Worm (Caenorhabditis elegans) whole organism, L4 larva: ENCODE results near the gene M7.7.

Experiments
- D1046.2 ChIP-seq: fragments of 200-800 bp; sonication (Bioruptor generic); IDR thresholded peaks from 2 replicates; pipeline ENCODE4 v1.3.6; 2022; ENCODE audit warnings: missing genetic modification characterization, missing compliant biosample characterization
- F26F4.8 ChIP-seq: fragments of 200-800 bp; sonication (Bioruptor generic); conservative IDR thresholded peaks from 2 replicates; pipeline ENCODE4 v1.3.6; 2022; ENCODE audit warnings: missing genetic modification characterization, missing compliant biosample characterization
- F37D6.2 ChIP-seq: sonication (generic microtip); optimal IDR thresholded peaks from 2 replicates; lab custom pipeline; 2016; ENCODE audit warnings: mild to moderate bottlenecking, missing genetic modification characterization, missing compliant biosample characterization
- F49E8.2 ChIP-seq: sonication (generic microtip); optimal IDR thresholded peaks from 2 replicates; lab custom pipeline; 2016; ENCODE audit warnings: missing compliant biosample characterization, mild to moderate bottlenecking, missing genetic modification characterization, borderline replicate concordance
- T20F7.1 ChIP-seq: fragments of 200-800 bp; sonication (Bioruptor generic); optimal IDR thresholded peaks from 2 replicates; lab custom pipeline; 2018; ENCODE audit warnings: mild to moderate bottlenecking, missing genetic modification characterization, missing compliant biosample characterization
- Y75B8A.6 ChIP-seq: fragments of 200-800 bp; sonication (Bioruptor generic); IDR thresholded peaks from 2 replicates; pipeline ENCODE4 v1.3.6; 2022; ENCODE audit warnings: missing genetic modification reagents, missing genetic modification characterization, missing compliant biosample characterization
- ZK337.2 ChIP-seq: fragments of 200-800 bp; sonication (Bioruptor generic); IDR thresholded peaks from 2 replicates; pipeline ENCODE4 v1.3.6; 2022; ENCODE audit warnings: missing genetic modification reagents, missing genetic modification characterization, missing compliant biosample characterization
- aha-1 ChIP-seq: fragments of 150-350 bp; peaks from one replicate; lab custom pipeline; 2014; ENCODE audit warnings: missing biosample characterization, missing genetic modification characterization
- aly-2 ChIP-seq: sonication (generic microtip); optimal IDR thresholded peaks from 2 replicates; lab custom pipeline; 2018; ENCODE audit warnings: missing biosample characterization, missing genetic modification characterization
- ama-1 ChIP-seq: fragments of 150-350 bp; optimal IDR thresholded peaks from 2 replicates; lab custom pipeline; 2014; ENCODE audit warnings: inconsistent platforms, mixed read lengths
- ceh-20 ChIP-seq: fragments of 200-800 bp; sonication (Bioruptor generic); IDR thresholded peaks from 2 replicates; pipeline ENCODE4 v1.3.6; 2022; ENCODE audit warnings: missing genetic modification reagents, missing genetic modification characterization, missing compliant biosample characterization
- ceh-28 ChIP-seq: fragments of 150-350 bp; optimal IDR thresholded peaks from 2 replicates; lab custom pipeline; 2014; ENCODE audit warnings: missing biosample characterization, missing genetic modification reagents, missing genetic modification characterization
- ceh-32 ChIP-seq: sonication (generic microtip); optimal IDR thresholded peaks from 2 replicates; lab custom pipeline; 2016; ENCODE audit warnings: mild to moderate bottlenecking, missing genetic modification characterization, missing compliant biosample characterization; ENCODE audit not compliant: poor library complexity
- ceh-82 ChIP-seq: sonication (generic microtip); optimal IDR thresholded peaks from 2 replicates; lab custom pipeline; 2017; ENCODE audit warnings: missing biosample characterization, missing genetic modification characterization
- ces-1 ChIP-seq: fragments of 150-350 bp; sonication (generic microtip); optimal IDR thresholded peaks from 4 replicates; lab custom pipeline; 2014; ENCODE audit warnings: missing biosample characterization, missing genetic modification reagents, missing genetic modification characterization
- daf-12 ChIP-seq: fragments of 150-350 bp; optimal IDR thresholded peaks from 2 replicates; lab custom pipeline; 2014; ENCODE audit warnings: missing biosample characterization, missing genetic modification reagents, missing genetic modification characterization
- daf-8 ChIP-seq: fragments of 200-800 bp; sonication (Bioruptor generic); IDR thresholded peaks from 2 replicates; pipeline ENCODE4 v1.3.6; 2022; ENCODE audit warnings: missing genetic modification characterization, missing compliant biosample characterization
- dmd-6 ChIP-seq: fragments of 200-800 bp; sonication (Bioruptor generic); IDR thresholded peaks from 2 replicates; pipeline ENCODE4 v1.3.6; 2022; ENCODE audit warnings: missing genetic modification reagents, missing genetic modification characterization, missing compliant biosample characterization
- dmd-8 ChIP-seq: fragments of 200-800 bp; sonication (Bioruptor generic); IDR thresholded peaks from 2 replicates; pipeline ENCODE4 v1.3.6; 2022; ENCODE audit warnings: missing genetic modification characterization, missing compliant biosample characterization
- dmd-9 ChIP-seq: fragments of 200-800 bp; sonication (Bioruptor generic); IDR thresholded peaks from 2 replicates; pipeline ENCODE4 v1.3.6; 2022; ENCODE audit warnings: missing genetic modification reagents, missing genetic modification characterization, missing compliant biosample characterization
- fkh-10 ChIP-seq: fragments of 150-350 bp; optimal IDR thresholded peaks from 2 replicates; lab custom pipeline; 2014; ENCODE audit warnings: missing biosample characterization, missing genetic modification reagents, missing genetic modification characterization
- hlh-11 ChIP-seq: fragments of 200-800 bp; sonication (Bioruptor generic); optimal IDR thresholded peaks from 2 replicates; lab custom pipeline; 2018; ENCODE audit warnings: mild to moderate bottlenecking, missing genetic modification characterization, missing compliant biosample characterization
- hmg-1.1 ChIP-seq: fragments of 200-800 bp; sonication (Bioruptor generic); IDR thresholded peaks from 2 replicates; pipeline ENCODE4 v1.3.6; 2022; ENCODE audit warnings: missing genetic modification reagents, missing genetic modification characterization, missing compliant biosample characterization
- lim-7 ChIP-seq: fragments of 200-800 bp; sonication (Bioruptor generic); IDR thresholded peaks from 2 replicates; pipeline ENCODE4 v1.3.6; 2022; ENCODE audit warnings: missing genetic modification characterization, missing compliant biosample characterization
- lin-1 ChIP-seq: fragments of 200-800 bp; sonication (Bioruptor generic); IDR thresholded peaks from 2 replicates; pipeline ENCODE4 v1.3.6; 2022; ENCODE audit warnings: missing genetic modification reagents, missing genetic modification characterization, missing compliant biosample characterization
- lin-13 ChIP-seq: fragments of 150-350 bp; optimal IDR thresholded peaks from 2 replicates; lab custom pipeline; 2014; ENCODE audit warnings: missing biosample characterization, missing genetic modification reagents, missing genetic modification characterization
- lin-15B ChIP-seq: fragments of 150-350 bp; sonication (generic microtip); optimal IDR thresholded peaks from 3 replicates; lab custom pipeline; 2014; ENCODE audit warnings: missing biosample characterization, missing genetic modification characterization
- lir-3 ChIP-seq: sonication (generic microtip); optimal IDR thresholded peaks from 2 replicates; lab custom pipeline; 2016; ENCODE audit warnings: mild to moderate bottlenecking, missing genetic modification characterization, missing compliant biosample characterization
- mdl-1 ChIP-seq, 2 experiments: fragments of 150-350 bp in 1 of 2; sonication (generic microtip) in 1 of 2; optimal IDR thresholded peaks; 2 replicates each; lab custom pipeline; 2014 to 2017; ENCODE audit warnings: missing biosample characterization in 2 of 2, missing genetic modification characterization in 2 of 2
- mep-1 ChIP-seq: fragments of 150-350 bp; sonication (generic microtip); optimal IDR thresholded peaks from 3 replicates; lab custom pipeline; 2014; ENCODE audit warnings: missing biosample characterization, missing genetic modification characterization
- mes-2 ChIP-seq: sonication (generic microtip); optimal IDR thresholded peaks from 2 replicates; lab custom pipeline; 2016; ENCODE audit warnings: missing genotype, mild to moderate bottlenecking, missing genetic modification characterization, missing compliant biosample characterization; ENCODE audit not compliant: poor library complexity, severe bottlenecking
- mxl-3 ChIP-seq: fragments of 200-800 bp; sonication (Bioruptor generic); optimal IDR thresholded peaks from 2 replicates; lab custom pipeline; 2018; ENCODE audit warnings: mild to moderate bottlenecking, missing genetic modification characterization, missing compliant biosample characterization
- nhr-10 ChIP-seq: fragments of 150-350 bp; optimal IDR thresholded peaks from 2 replicates; lab custom pipeline; 2014; ENCODE audit warnings: missing biosample characterization, missing genetic modification characterization
- nhr-28 ChIP-seq: fragments of 150-350 bp; optimal IDR thresholded peaks from 2 replicates; lab custom pipeline; 2014; ENCODE audit warnings: missing biosample characterization, missing genetic modification characterization
- nhr-76 ChIP-seq: fragments of 150-350 bp; optimal IDR thresholded peaks from 2 replicates; lab custom pipeline; 2014; ENCODE audit warnings: missing biosample characterization, missing genetic modification characterization
- pha-4 ChIP-seq, 2 experiments: fragments of 150-350 bp in 1 of 2; fragments of 200-800 bp in 1 of 2; sonication (Bioruptor generic) in 1 of 2; IDR thresholded peaks in 1 of 2; optimal IDR thresholded peaks in 1 of 2; 2 replicates each; pipeline versions ENCODE4 v1.3.6 to Lab custom; 2014 to 2022; ENCODE audit warnings: missing genetic modification characterization in 2 of 2, missing genetic modification reagents in 2 of 2, missing biosample characterization in 1 of 2, missing compliant biosample characterization in 1 of 2
- php-3 ChIP-seq: fragments of 200-800 bp; sonication (Bioruptor generic); IDR thresholded peaks from 2 replicates; pipeline ENCODE4 v1.3.6; 2022; ENCODE audit warnings: missing genetic modification reagents, missing genetic modification characterization, missing compliant biosample characterization
- sdz-12 ChIP-seq: fragments of 200-800 bp; sonication (Bioruptor generic); optimal IDR thresholded peaks from 2 replicates; lab custom pipeline; 2018; ENCODE audit warnings: mild to moderate bottlenecking, missing genetic modification characterization, missing compliant biosample characterization
- set-16 ChIP-seq: fragments of 200-800 bp; sonication (Bioruptor generic); IDR thresholded peaks from 2 replicates; pipeline ENCODE4 v1.3.6; 2022; ENCODE audit warnings: missing genetic modification reagents, missing genetic modification characterization, missing compliant biosample characterization
- snpc-1.2 ChIP-seq: fragments of 200-800 bp; sonication (Bioruptor generic); IDR thresholded peaks from 2 replicates; pipeline ENCODE4 v1.3.6; 2022; ENCODE audit warnings: missing genetic modification reagents, missing genetic modification characterization, missing compliant biosample characterization
- snpc-4 ChIP-seq: fragments of 150-350 bp; optimal IDR thresholded peaks from 2 replicates; lab custom pipeline; 2014; ENCODE audit warnings: missing biosample characterization, missing genetic modification characterization
- spr-1 ChIP-seq: sonication (generic microtip); optimal IDR thresholded peaks from 2 replicates; lab custom pipeline; 2016; ENCODE audit warnings: mild to moderate bottlenecking, missing genetic modification characterization, missing compliant biosample characterization
- unc-62 ChIP-seq, 3 experiments: fragments of 150-350 bp in 1 of 3; sonication (generic microtip); optimal IDR thresholded peaks in 2 of 3; peaks in 1 of 3; 1 replicate in 1 of 3; 2 replicates in 2 of 3; lab custom pipeline; 2014 to 2017; ENCODE audit warnings: missing biosample characterization in 3 of 3, missing genetic modification characterization in 3 of 3, missing genetic modification reagents in 3 of 3, missing genotype in 1 of 3
- zfp-2 ChIP-seq: sonication (generic microtip); optimal IDR thresholded peaks from 2 replicates; lab custom pipeline; 2016; ENCODE audit warnings: mild to moderate bottlenecking, missing genetic modification characterization, missing compliant biosample characterization
- ztf-11 ChIP-seq: fragments of 150-350 bp; optimal IDR thresholded peaks from 2 replicates; lab custom pipeline; 2014; ENCODE audit warnings: missing biosample characterization, missing genetic modification characterization
- ztf-7 ChIP-seq: fragments of 150-350 bp; optimal IDR thresholded peaks from 2 replicates; lab custom pipeline; 2014; ENCODE audit warnings: missing biosample characterization, missing genetic modification characterization

Gene M7.7

ce11 chrIV:11103501-11103900, 13.9 kb downstream of the M7.7 start:
- TF ChIP-seq aha-1 (tag; lab: Kevin White, UChicago) (no peak), unc-62 (GFP tag; optimal IDR thresholded peaks at IDR 0.05 in 1 of 2; lab: Kevin White, UChicago) (peak in 1 of 2 experiments; percentile 85), unc-62 (tag; optimal IDR thresholded peaks at IDR 0.05; lab: Kevin White, UChicago) (no peak), lin-13 (no peak), aly-2 (tag; lab: Kevin White, UChicago) (no peak)
- TF ChIP-seq, all 104 proteins: peak for 1

ce11 chrIV:11105724-11106123, 16.1 kb downstream of the M7.7 start, which contains the start of gene srlf-24:
Gene srlf-24 (minus strand): TSS chrIV:11105824.
- TF ChIP-seq snpc-4 (tag; lab: Kevin White, UChicago) (no peak), mep-1 (no peak), aly-2 (tag; lab: Kevin White, UChicago) (no peak), sdz-12 (GFP tag; lab: Kevin White, UChicago) (no peak), ztf-11 (tag; lab: Kevin White, UChicago) (no peak), php-3 (no peak), dmd-9 (GFP tag; lab: Robert Waterston, UW) (no peak), unc-62 (GFP tag; optimal IDR thresholded peaks at IDR 0.05 in 1 of 2; lab: Kevin White, UChicago) (no peak), unc-62 (tag; optimal IDR thresholded peaks at IDR 0.05; lab: Kevin White, UChicago) (no peak)

- TF ChIP-seq nhr-28 (tag; lab: Kevin White, UChicago) (no peak), D1046.2 (no peak), lim-7 (no peak), mdl-1 (tag; optimal IDR thresholded peaks at IDR 0.05; lab: Kevin White, UChicago) (no peak), lin-13 (no peak), hmg-1.1 (GFP tag; lab: Robert Waterston, UW) (0 out of 2 replicates have a peak, but pooled peaks have one; percentile 15), nhr-76 (tag; lab: Kevin White, UChicago) (no peak), snpc-1.2 (GFP tag; lab: Robert Waterston, UW) (peak; percentile 62; the same call in 1 of the 2 replicates), set-16 (GFP tag; lab: Robert Waterston, UW) (no peak), aly-2 (tag; lab: Kevin White, UChicago) (no peak), daf-12 (tag; lab: Kevin White, UChicago) (no peak), dmd-8 (GFP tag; lab: Robert Waterston, UW) (0 out of 2 replicates have a peak, but pooled peaks have one; percentile 46), ceh-20 (GFP tag; lab: Robert Waterston, UW) (no peak), lir-3 (tag; lab: Kevin White, UChicago) (no peak), ama-1 (peak; percentile 65), ceh-82 (tag; lab: Kevin White, UChicago) (no peak), dmd-6 (no peak), hlh-11 (no peak), lin-1 (GFP tag; lab: Robert Waterston, UW) (no peak), F37D6.2 (tag; lab: Kevin White, UChicago) (no peak), ceh-28 (tag; lab: Kevin White, UChicago) (no peak), pha-4 (GFP tag; IDR thresholded peaks at IDR 0.05; lab: Robert Waterston, UW) (peak; percentile 54; the same call in 1 of the 2 replicates), pha-4 (tag; optimal IDR thresholded peaks at IDR 0.05; lab: Kevin White, UChicago) (no peak), mxl-3 (GFP tag; lab: Kevin White, UChicago) (no peak), snpc-4 (tag; lab: Kevin White, UChicago) (no peak), daf-8 (GFP tag; lab: Robert Waterston, UW) (no peak), ZK337.2 (GFP tag; lab: Robert Waterston, UW) (no peak), Y75B8A.6 (GFP tag; lab: Robert Waterston, UW) (no peak), F49E8.2 (tag; lab: Kevin White, UChicago) (peak; percentile 58), nhr-10 (tag; lab: Kevin White, UChicago) (no peak), T20F7.1 (GFP tag; lab: Kevin White, UChicago) (no peak), zfp-2 (no peak), ztf-7 (tag; lab: Kevin White, UChicago) (no peak), spr-1 (no peak), mes-2 (no peak), ces-1 (GFP tag; lab: Kevin White, UChicago) (no peak), lin-15B (tag; lab: Kevin White, UChicago) (no peak), F26F4.8 (GFP tag; lab: Robert Waterston, UW) (no peak), fkh-10 (no peak), ceh-32 (tag; lab: Kevin White, UChicago) (no peak), sdz-12 (GFP tag; lab: Kevin White, UChicago) (no peak)
These were observed 20.1 kb downstream of the M7.7 start, which contains the start of gene pigk-1 for ce11 chrIV:11109771-11110170. Gene pigk-1 (minus strand): TSS chrIV:11110018.
